Worm (Caenorhabditis elegans) whole organism, L2 larva: ENCODE results near the gene Y53F4B.9.
A peak's percentile ranks its signal among the peaks of the same experiment; 100 is the strongest.

Experiments used
- C34F6.9 ChIP-seq: fragments of 150-350 bp; optimal IDR thresholded peaks from 2 replicates; lab custom pipeline; 2014; ENCODE audit warnings: missing biosample characterization, missing genetic modification characterization
- F13H6.1 ChIP-seq: sonication (generic microtip); optimal IDR thresholded peaks from 2 replicates; lab custom pipeline; 2016; ENCODE audit warnings: missing genetic modification characterization, missing compliant biosample characterization
- R02D3.7 ChIP-seq: fragments of 150-350 bp; optimal IDR thresholded peaks from 2 replicates; lab custom pipeline; 2014; ENCODE audit warnings: missing biosample characterization, missing genetic modification characterization
- Y55F3AM.14 ChIP-seq: fragments of 200-800 bp; sonication (Bioruptor generic); optimal IDR thresholded peaks from 2 replicates; lab custom pipeline; 2018; ENCODE audit warnings: mild to moderate bottlenecking, missing genetic modification characterization, missing compliant biosample characterization
- ZK546.5 ChIP-seq: sonication (generic microtip); optimal IDR thresholded peaks from 2 replicates; lab custom pipeline; 2017; ENCODE audit warnings: missing biosample characterization, missing genetic modification characterization
- alr-1 ChIP-seq: fragments of 150-350 bp; optimal IDR thresholded peaks from 2 replicates; lab custom pipeline; 2014; ENCODE audit warnings: missing biosample characterization, missing genetic modification characterization
- aly-2 ChIP-seq: fragments of 150-350 bp; optimal IDR thresholded peaks from 2 replicates; lab custom pipeline; 2014; ENCODE audit warnings: missing biosample characterization, missing genetic modification characterization
- ama-1 ChIP-seq: fragments of 150-350 bp; optimal IDR thresholded peaks from 2 replicates; lab custom pipeline; 2018; ENCODE audit warnings: inconsistent platforms
- blmp-1 ChIP-seq: sonication (generic microtip); optimal IDR thresholded peaks from 2 replicates; lab custom pipeline; 2017; ENCODE audit warnings: missing genetic modification characterization, mild to moderate bottlenecking, missing compliant biosample characterization, antibody characterized with exemption, moderate library complexity; ENCODE audit not compliant: insufficient read depth
- ceh-16 ChIP-seq: fragments of 150-350 bp; optimal IDR thresholded peaks from 2 replicates; lab custom pipeline; 2014; ENCODE audit warnings: missing biosample characterization, missing genetic modification characterization
- ceh-82 ChIP-seq: fragments of 150-350 bp; optimal IDR thresholded peaks from 2 replicates; lab custom pipeline; 2014; ENCODE audit warnings: missing biosample characterization, missing genetic modification characterization
- crh-2 ChIP-seq: sonication (generic microtip); optimal IDR thresholded peaks from 2 replicates; lab custom pipeline; 2017; ENCODE audit warnings: missing biosample characterization, missing genetic modification characterization
- dmd-4 ChIP-seq: sonication (generic microtip); optimal IDR thresholded peaks from 2 replicates; lab custom pipeline; 2017; ENCODE audit warnings: missing biosample characterization, missing genetic modification characterization
- egl-27 ChIP-seq: sonication (generic microtip); optimal IDR thresholded peaks from 3 replicates; lab custom pipeline; 2017; ENCODE audit warnings: missing biosample characterization, missing genetic modification reagents, missing genetic modification characterization
- elt-1 ChIP-seq: fragments of 150-350 bp; optimal IDR thresholded peaks from 2 replicates; lab custom pipeline; 2014; ENCODE audit warnings: missing biosample characterization, missing genetic modification characterization
- elt-3 ChIP-seq: sonication (generic microtip); optimal IDR thresholded peaks from 2 replicates; lab custom pipeline; 2017; ENCODE audit warnings: missing biosample characterization, missing genetic modification characterization
- fos-1 ChIP-seq: fragments of 150-350 bp; optimal IDR thresholded peaks from 2 replicates; lab custom pipeline; 2014; ENCODE audit warnings: missing biosample characterization, missing genetic modification characterization
- gmeb-1 ChIP-seq: fragments of 150-350 bp; optimal IDR thresholded peaks from 2 replicates; lab custom pipeline; 2014; ENCODE audit warnings: missing biosample characterization, missing genetic modification characterization
- lin-11 ChIP-seq: fragments of 150-350 bp; sonication (generic microtip); optimal IDR thresholded peaks from 2 replicates; lab custom pipeline; 2014; ENCODE audit warnings: missing biosample characterization, missing genetic modification characterization, inconsistent platforms, mixed read lengths
- lin-13 ChIP-seq: fragments of 150-350 bp; optimal IDR thresholded peaks from 2 replicates; lab custom pipeline; 2014; ENCODE audit warnings: missing biosample characterization, missing genetic modification reagents, missing genetic modification characterization
- lin-39 ChIP-seq: fragments of 150-350 bp; optimal IDR thresholded peaks from 2 replicates; lab custom pipeline; 2014; ENCODE audit warnings: missing biosample characterization, missing genetic modification reagents, missing genetic modification characterization
- lsy-2 ChIP-seq, 2 experiments: fragments of 150-350 bp in 1 of 2; sonication (generic microtip) in 1 of 2; optimal IDR thresholded peaks; 2 replicates each; lab custom pipeline; 2014 to 2017; ENCODE audit warnings: missing biosample characterization in 2 of 2, missing genetic modification characterization in 2 of 2
- mab-5 ChIP-seq: fragments of 150-350 bp; optimal IDR thresholded peaks from 2 replicates; lab custom pipeline; 2014; ENCODE audit warnings: missing biosample characterization, missing genetic modification characterization
- mbf-1 ChIP-seq: sonication (generic microtip); optimal IDR thresholded peaks from 2 replicates; lab custom pipeline; 2017; ENCODE audit warnings: missing biosample characterization, missing genetic modification characterization
- mdl-1 ChIP-seq, 2 experiments: fragments of 150-350 bp in 1 of 2; sonication (generic microtip) in 1 of 2; optimal IDR thresholded peaks; 2 replicates each; lab custom pipeline; 2017; ENCODE audit warnings: missing biosample characterization in 2 of 2, missing genetic modification characterization in 2 of 2
- nhr-10 ChIP-seq: sonication (generic microtip); optimal IDR thresholded peaks from 2 replicates; lab custom pipeline; 2017; ENCODE audit warnings: missing biosample characterization, missing genetic modification characterization
- nhr-11 ChIP-seq: fragments of 150-350 bp; optimal IDR thresholded peaks from 2 replicates; lab custom pipeline; 2014; ENCODE audit warnings: missing biosample characterization, missing genetic modification characterization
- nhr-12 ChIP-seq: fragments of 150-350 bp; optimal IDR thresholded peaks from 2 replicates; lab custom pipeline; 2014; ENCODE audit warnings: missing biosample characterization, missing genetic modification characterization
- nhr-129 ChIP-seq: fragments of 150-350 bp; optimal IDR thresholded peaks from 2 replicates; lab custom pipeline; 2014; ENCODE audit warnings: missing biosample characterization, missing genetic modification characterization
- nhr-21 ChIP-seq: fragments of 150-350 bp; optimal IDR thresholded peaks from 2 replicates; lab custom pipeline; 2014; ENCODE audit warnings: missing biosample characterization, missing genetic modification characterization
- nhr-23 ChIP-seq: fragments of 150-350 bp; optimal IDR thresholded peaks from 2 replicates; lab custom pipeline; 2014; ENCODE audit warnings: missing biosample characterization, missing genetic modification reagents, missing genetic modification characterization
- nhr-237 ChIP-seq: fragments of 150-350 bp; optimal IDR thresholded peaks from 2 replicates; lab custom pipeline; 2014; ENCODE audit warnings: missing biosample characterization, missing genetic modification characterization
- nhr-25 ChIP-seq: fragments of 150-350 bp; sonication (generic microtip); optimal IDR thresholded peaks from 3 replicates; lab custom pipeline; 2014; ENCODE audit warnings: missing biosample characterization, missing genetic modification characterization
- nhr-6 ChIP-seq: fragments of 150-350 bp; optimal IDR thresholded peaks from 2 replicates; lab custom pipeline; 2014; ENCODE audit warnings: missing biosample characterization, missing genetic modification characterization
- nhr-77 ChIP-seq: fragments of 150-350 bp; optimal IDR thresholded peaks from 2 replicates; lab custom pipeline; 2014; ENCODE audit warnings: missing biosample characterization, missing genetic modification characterization
- peb-1 ChIP-seq: fragments of 150-350 bp; optimal IDR thresholded peaks from 2 replicates; lab custom pipeline; 2014; ENCODE audit warnings: missing biosample characterization, missing genetic modification characterization
- sem-4 ChIP-seq: fragments of 150-350 bp; optimal IDR thresholded peaks from 2 replicates; lab custom pipeline; 2014; ENCODE audit warnings: missing biosample characterization, missing genetic modification reagents, missing genetic modification characterization
- skn-1 ChIP-seq: sonication (generic microtip); optimal IDR thresholded peaks from 2 replicates; lab custom pipeline; 2017; ENCODE audit warnings: missing biosample characterization, missing genetic modification characterization
- sma-3 ChIP-seq: sonication (generic microtip); optimal IDR thresholded peaks from 2 replicates; lab custom pipeline; 2016; ENCODE audit warnings: missing genetic modification reagents, missing genetic modification characterization, missing compliant biosample characterization
- sma-9 ChIP-seq, 2 experiments: fragments of 150-350 bp in 1 of 2; sonication (generic microtip) in 1 of 2; optimal IDR thresholded peaks; 2 replicates each; lab custom pipeline; 2014 to 2016; ENCODE audit warnings: missing genetic modification characterization in 2 of 2, mild to moderate bottlenecking in 1 of 2, missing biosample characterization in 1 of 2, missing compliant biosample characterization in 1 of 2, missing genetic modification reagents in 1 of 2, moderate library complexity in 1 of 2
- snpc-4 ChIP-seq: fragments of 150-350 bp; optimal IDR thresholded peaks from 2 replicates; lab custom pipeline; 2014; ENCODE audit warnings: missing biosample characterization, missing genetic modification characterization
- unc-39 ChIP-seq: fragments of 150-350 bp; optimal IDR thresholded peaks from 2 replicates; lab custom pipeline; 2014; ENCODE audit warnings: missing biosample characterization, missing genetic modification characterization
- unc-55 ChIP-seq: fragments of 150-350 bp; sonication (generic microtip); optimal IDR thresholded peaks from 3 replicates; lab custom pipeline; 2014; ENCODE audit warnings: missing biosample characterization, missing genetic modification reagents, missing genetic modification characterization
- unc-62 ChIP-seq: fragments of 150-350 bp; optimal IDR thresholded peaks from 2 replicates; lab custom pipeline; 2014; ENCODE audit warnings: missing biosample characterization, missing genetic modification reagents, missing genetic modification characterization
- zag-1 ChIP-seq: fragments of 150-350 bp; optimal IDR thresholded peaks from 2 replicates; lab custom pipeline; 2014; ENCODE audit warnings: missing biosample characterization, missing genetic modification characterization
- ztf-1 ChIP-seq: fragments of 200-800 bp; sonication (Bioruptor generic); conservative IDR thresholded peaks from 2 replicates; pipeline ENCODE4 v1.3.6; 2022; ENCODE audit warnings: missing genetic modification characterization, missing compliant biosample characterization
- ztf-11 ChIP-seq: sonication (generic microtip); optimal IDR thresholded peaks from 2 replicates; lab custom pipeline; 2017; ENCODE audit warnings: missing biosample characterization, missing genetic modification characterization
- ztf-4 ChIP-seq: fragments of 150-350 bp; optimal IDR thresholded peaks from 2 replicates; lab custom pipeline; 2014; ENCODE audit warnings: missing biosample characterization, missing genetic modification characterization

Gene Y53F4B.9

DNA sequence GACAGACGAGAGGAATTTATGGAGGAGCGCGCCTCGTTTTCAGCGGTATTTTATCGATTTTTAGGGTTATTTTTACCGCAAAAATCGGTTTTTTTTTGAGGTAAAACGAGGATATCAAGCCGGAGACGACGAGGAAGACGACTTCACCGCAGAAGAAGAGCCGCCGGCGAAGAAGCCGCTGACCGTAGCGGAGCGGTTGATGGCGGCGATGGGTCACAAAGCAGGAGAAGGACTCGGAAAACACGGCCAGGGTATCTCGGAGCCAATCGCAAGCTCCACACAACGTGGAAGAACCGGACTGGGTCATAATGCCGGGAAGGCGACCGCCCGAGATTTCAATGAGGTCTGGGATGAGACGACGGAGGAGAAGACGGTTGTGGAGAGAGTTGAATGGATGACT, 16.2 kb upstream of the Y53F4B.9 start:
- TF ChIP-seq fos-1 (tag; lab: Kevin White, UChicago) (no peak), nhr-10 (tag; lab: Kevin White, UChicago) (no peak), nhr-6 (tag; lab: Kevin White, UChicago) (no peak), lin-39 (no peak), ztf-4 (tag; lab: Kevin White, UChicago) (no peak), nhr-23 (tag; lab: Kevin White, UChicago) (no peak), C34F6.9 (tag; lab: Kevin White, UChicago) (no peak), peb-1 (tag; lab: Kevin White, UChicago) (no peak), mdl-1 (tag; optimal IDR thresholded peaks at IDR 0.05; lab: Kevin White, UChicago) (no peak), nhr-21 (tag; lab: Kevin White, UChicago) (no peak), blmp-1 (tag; lab: Kevin White, UChicago) (no peak), skn-1 (tag; lab: Kevin White, UChicago) (no peak), nhr-237 (no peak), elt-3 (tag; lab: Kevin White, UChicago) (no peak), ztf-1 (GFP tag; lab: Robert Waterston, UW) (no peak), nhr-25 (no peak), unc-39 (tag; lab: Kevin White, UChicago) (no peak), snpc-4 (tag; lab: Kevin White, UChicago) (no peak), sma-9 (GFP tag; optimal IDR thresholded peaks at IDR 0.05; lab: Kevin White, UChicago) (no peak), sma-9 (tag; optimal IDR thresholded peaks at IDR 0.05; lab: Kevin White, UChicago) (no peak)
- TF ChIP-seq, all 48 proteins: peak for 0

DNA sequence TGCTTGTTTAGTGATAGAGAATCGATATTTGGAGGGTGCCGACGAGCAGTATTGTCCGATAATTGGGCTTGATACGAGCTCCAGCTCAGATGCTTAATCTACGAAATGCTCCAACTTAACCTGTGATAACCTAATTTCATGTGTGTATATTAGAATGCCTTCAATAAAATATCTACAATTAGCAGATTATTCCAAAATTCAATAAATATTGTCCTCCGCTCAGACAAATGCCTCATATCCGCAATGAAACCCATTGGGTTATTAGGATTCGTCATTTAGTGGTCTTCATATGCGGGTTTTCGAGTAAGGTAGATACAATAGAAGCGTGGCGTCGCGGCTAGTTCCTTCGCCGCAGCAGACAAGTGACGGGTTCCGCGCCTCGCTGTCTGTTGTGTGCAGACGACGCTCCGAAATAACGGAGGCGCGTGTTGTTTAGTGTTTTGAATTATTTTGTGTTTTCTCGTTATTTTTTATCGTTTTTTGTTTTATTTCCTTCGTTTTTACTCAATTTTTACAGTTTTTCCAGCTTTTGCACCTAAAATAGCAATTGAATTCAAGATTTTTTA, 15.5 kb upstream of the Y53F4B.9 start, which contains the start of gene cmtr-1:
TSS of gene cmtr-1 (plus strand) at position 516 of the 566 bp plus-strand sequence.
- peak; percentile 100 for TF ChIP-seq sma-3 (GFP tag; lab: Kevin White, UChicago)
- TF ChIP-seq aly-2, result no peak
- peak; percentile 91 for TF ChIP-seq lin-11
- TF ChIP-seq skn-1 (tag; lab: Kevin White, UChicago), result no peak
- peak; percentile 98 for TF ChIP-seq sma-9 (GFP tag; optimal IDR thresholded peaks at IDR 0.05; lab: Kevin White, UChicago)
- TF ChIP-seq sma-9 (tag; optimal IDR thresholded peaks at IDR 0.05; lab: Kevin White, UChicago), result no peak
- TF ChIP-seq mbf-1 (tag; lab: Kevin White, UChicago), result no peak
- peak; percentile 87 for TF ChIP-seq nhr-6 (tag; lab: Kevin White, UChicago)
- TF ChIP-seq unc-55, result peak; percentile 99
- TF ChIP-seq alr-1 (tag; lab: Kevin White, UChicago), result no peak
- TF ChIP-seq C34F6.9 (tag; lab: Kevin White, UChicago), result peak; percentile 88
- TF ChIP-seq ama-1 (lab: Kevin White, UChicago), result peak; percentile 94
- peak; percentile 90 for TF ChIP-seq nhr-129 (tag; lab: Kevin White, UChicago)
- no peak for TF ChIP-seq peb-1 (tag; lab: Kevin White, UChicago)
- TF ChIP-seq unc-39 (tag; lab: Kevin White, UChicago), result no peak
- TF ChIP-seq nhr-10 (tag; lab: Kevin White, UChicago), result peak; percentile 14
- TF ChIP-seq crh-2 (tag; lab: Kevin White, UChicago), result peak; percentile 99
- 0 out of 2 replicates have a peak, but pooled peaks have one; percentile 26 for TF ChIP-seq ztf-1 (GFP tag; lab: Robert Waterston, UW)
- TF ChIP-seq gmeb-1 (tag; lab: Kevin White, UChicago), result peak; percentile 95
- TF ChIP-seq ceh-16, result peak; percentile 91
- peak; percentile 98 for TF ChIP-seq nhr-21 (tag; lab: Kevin White, UChicago)
- TF ChIP-seq elt-1 (tag; lab: Kevin White, UChicago), result peak; percentile 40
- peak; percentile 82 for TF ChIP-seq Y55F3AM.14 (GFP tag; lab: Kevin White, UChicago)
- TF ChIP-seq dmd-4, result no peak
- TF ChIP-seq nhr-25, result peak; percentile 95
- peak; percentile 65 to 82 for TF ChIP-seq mdl-1 (tag; optimal IDR thresholded peaks at IDR 0.05; lab: Kevin White, UChicago)
- TF ChIP-seq nhr-11 (tag; lab: Kevin White, UChicago), result no peak
- peak; percentile 5 for TF ChIP-seq ZK546.5 (tag; lab: Kevin White, UChicago)
- peak; percentile 96 for TF ChIP-seq F13H6.1 (tag; lab: Kevin White, UChicago)
- TF ChIP-seq egl-27 (tag; lab: Kevin White, UChicago), result peak; percentile 95
- TF ChIP-seq sem-4, result peak; percentile 96
- TF ChIP-seq elt-3 (tag; lab: Kevin White, UChicago), result no peak
- peak; percentile 68 for TF ChIP-seq ztf-11
- peak; percentile 41 for TF ChIP-seq unc-62
- peak; percentile 51 for TF ChIP-seq nhr-237
- TF ChIP-seq blmp-1 (tag; lab: Kevin White, UChicago), result peak; percentile 87
- TF ChIP-seq R02D3.7 (tag; lab: Kevin White, UChicago), result peak; percentile 51
- TF ChIP-seq snpc-4 (tag; lab: Kevin White, UChicago), result peak; percentile 100
- peak; percentile 90 to 95 for TF ChIP-seq lsy-2 (tag; optimal IDR thresholded peaks at IDR 0.05; lab: Kevin White, UChicago)
- TF ChIP-seq zag-1, result peak; percentile 45
- TF ChIP-seq nhr-77 (tag; lab: Kevin White, UChicago), result peak; percentile 94
- no peak for TF ChIP-seq lin-39
- peak; percentile 97 for TF ChIP-seq fos-1 (tag; lab: Kevin White, UChicago)
- peak; percentile 93 for TF ChIP-seq mab-5 (tag; lab: Kevin White, UChicago)
- peak; percentile 97 for TF ChIP-seq lin-13 (GFP tag; lab: Kevin White, UChicago)
- peak; percentile 20 for TF ChIP-seq nhr-12
- TF ChIP-seq nhr-23 (tag; lab: Kevin White, UChicago), result no peak
- peak; percentile 80 for TF ChIP-seq ceh-82 (tag; lab: Kevin White, UChicago)
- TF ChIP-seq ztf-4 (tag; lab: Kevin White, UChicago), result peak; percentile 95
